Worm (Caenorhabditis elegans) whole organism, L2 larva: Measurements from ENCODE around the gene F53B1.8.

Source experiments
- R02D3.7 ChIP-seq: fragments of 150-350 bp; optimal IDR thresholded peaks from 2 replicates; lab custom pipeline; 2014; ENCODE audit warnings: missing biosample characterization, missing genetic modification characterization
- egl-27 ChIP-seq: sonication (generic microtip); optimal IDR thresholded peaks from 3 replicates; lab custom pipeline; 2017; ENCODE audit warnings: missing biosample characterization, missing genetic modification reagents, missing genetic modification characterization
- elt-1 ChIP-seq: fragments of 150-350 bp; optimal IDR thresholded peaks from 2 replicates; lab custom pipeline; 2014; ENCODE audit warnings: missing biosample characterization, missing genetic modification characterization
- fos-1 ChIP-seq: fragments of 150-350 bp; optimal IDR thresholded peaks from 2 replicates; lab custom pipeline; 2014; ENCODE audit warnings: missing biosample characterization, missing genetic modification characterization
- lin-13 ChIP-seq: fragments of 150-350 bp; optimal IDR thresholded peaks from 2 replicates; lab custom pipeline; 2014; ENCODE audit warnings: missing biosample characterization, missing genetic modification reagents, missing genetic modification characterization
- lin-39 ChIP-seq: fragments of 150-350 bp; optimal IDR thresholded peaks from 2 replicates; lab custom pipeline; 2014; ENCODE audit warnings: missing biosample characterization, missing genetic modification reagents, missing genetic modification characterization
- lsy-2 ChIP-seq, 2 experiments: fragments of 150-350 bp in 1 of 2; sonication (generic microtip) in 1 of 2; optimal IDR thresholded peaks; 2 replicates each; lab custom pipeline; 2014 to 2017; ENCODE audit warnings: missing biosample characterization in 2 of 2, missing genetic modification characterization in 2 of 2
- mdl-1 ChIP-seq, 2 experiments: fragments of 150-350 bp in 1 of 2; sonication (generic microtip) in 1 of 2; optimal IDR thresholded peaks; 2 replicates each; lab custom pipeline; 2017; ENCODE audit warnings: missing biosample characterization in 2 of 2, missing genetic modification characterization in 2 of 2
- nhr-23 ChIP-seq: fragments of 150-350 bp; optimal IDR thresholded peaks from 2 replicates; lab custom pipeline; 2014; ENCODE audit warnings: missing biosample characterization, missing genetic modification reagents, missing genetic modification characterization
- skn-1 ChIP-seq: sonication (generic microtip); optimal IDR thresholded peaks from 2 replicates; lab custom pipeline; 2017; ENCODE audit warnings: missing biosample characterization, missing genetic modification characterization
- sma-3 ChIP-seq: sonication (generic microtip); optimal IDR thresholded peaks from 2 replicates; lab custom pipeline; 2016; ENCODE audit warnings: missing genetic modification reagents, missing genetic modification characterization, missing compliant biosample characterization
- snpc-4 ChIP-seq: fragments of 150-350 bp; optimal IDR thresholded peaks from 2 replicates; lab custom pipeline; 2014; ENCODE audit warnings: missing biosample characterization, missing genetic modification characterization
- unc-62 ChIP-seq: fragments of 150-350 bp; optimal IDR thresholded peaks from 2 replicates; lab custom pipeline; 2014; ENCODE audit warnings: missing biosample characterization, missing genetic modification reagents, missing genetic modification characterization

- no peak for TF ChIP-seq sma-3 (GFP tag; lab: Kevin White, UChicago)
- TF ChIP-seq R02D3.7 (tag; lab: Kevin White, UChicago), result no peak
- no peak for TF ChIP-seq lin-39 (tag; lab: Kevin White, UChicago)
- TF ChIP-seq fos-1, result no peak
- no peak for TF ChIP-seq unc-62 (GFP tag; lab: Kevin White, UChicago)
- TF ChIP-seq lin-13 (GFP tag; lab: Kevin White, UChicago), result no peak
- no peak for TF ChIP-seq lsy-2 (tag; optimal IDR thresholded peaks at IDR 0.05; lab: Kevin White, UChicago)
- no peak for TF ChIP-seq egl-27 (tag; lab: Kevin White, UChicago)
- TF ChIP-seq nhr-23 (tag; lab: Kevin White, UChicago), result no peak
- TF ChIP-seq elt-1 (tag; lab: Kevin White, UChicago), result no peak
- no peak for TF ChIP-seq skn-1 (tag; lab: Kevin White, UChicago)
- TF ChIP-seq snpc-4 (tag; lab: Kevin White, UChicago), result no peak
- no peak for TF ChIP-seq mdl-1 (tag; optimal IDR thresholded peaks at IDR 0.05; lab: Kevin White, UChicago)
Measured at ce11 chrX:2163084-2163483, 33.0 kb upstream of the F53B1.8 start, which contains the start of gene pdf-2.
